Fruit fly (Drosophila melanogaster): ENCODE results near the gene Jhbp4.

The Jhbp4 gene

dm6 chr3R:16040925-16041324, 2.4 kb upstream of the Jhbp4 start (continued):
- no peak for TF ChIP-seq abd-A (tag; optimal IDR thresholded peaks at IDR 0.05)

- TF ChIP-seq Ets65A (GFP tag) (no peak), PHDP (tag; optimal IDR thresholded peaks at IDR 0.05) (no peak), Drgx (GFP tag; IDR thresholded peaks at IDR 0.05) (peak; percentile 41; the same call in 1 of the 2 replicates), pzg (GFP tag; optimal IDR thresholded peaks at IDR 0.05) (no peak), toy (GFP tag; IDR thresholded peaks at IDR 0.05) (no peak), CG4282 (GFP tag; optimal IDR thresholded peaks at IDR 0.05) (no peak), gsb (GFP tag; IDR thresholded peaks at IDR 0.05) (no peak), CG31441 (GFP tag; IDR thresholded peaks at IDR 0.05) (no peak), E2f2 (GFP tag; IDR thresholded peaks at IDR 0.05) (no peak), fd96Cb (tag; optimal IDR thresholded peaks at IDR 0.05) (no peak), HmgD (GFP tag; optimal IDR thresholded peaks at IDR 0.05) (no peak), Opbp (GFP tag; IDR thresholded peaks at IDR 0.05; ENCODE audit: partially characterized antibody) (no peak), zf30C (GFP tag; optimal IDR thresholded peaks at IDR 0.05) (no peak), CG1529 (GFP tag; optimal IDR thresholded peaks at IDR 0.05) (no peak), Bgb (GFP tag; IDR thresholded peaks at IDR 0.05; ENCODE audit: partially characterized antibody) (no peak), CG8478 (optimal IDR thresholded peaks at IDR 0.05) (no peak), CG10209 (GFP tag; optimal IDR thresholded peaks at IDR 0.05) (no peak), Hmx (GFP tag; optimal IDR thresholded peaks at IDR 0.05) (no peak), lbe (GFP tag; optimal IDR thresholded peaks at IDR 0.05) (no peak), Rx (GFP tag; IDR thresholded peaks at IDR 0.05) (no peak), NC2β (GFP tag; optimal IDR thresholded peaks at IDR 0.05) (no peak), gsb-n (tag; optimal IDR thresholded peaks at IDR 0.05) (no peak), Doc3 (GFP tag; IDR thresholded peaks at IDR 0.05; ENCODE audit: partially characterized antibody) (0 out of 3 replicates have a peak, but pooled peaks have one; percentile 34), Dll (GFP tag; IDR thresholded peaks at IDR 0.05; ENCODE audit: partially characterized antibody) (peak; percentile 51; the same call in 2 of the 4 replicates), mirr (GFP tag; optimal IDR thresholded peaks at IDR 0.05) (no peak), kni (GFP tag; optimal IDR thresholded peaks at IDR 0.05) (peak; percentile 38), CG13296 (GFP tag; optimal IDR thresholded peaks at IDR 0.05) (no peak), CG18476 (GFP tag; optimal IDR thresholded peaks at IDR 0.05) (no peak), Optix (GFP tag; IDR thresholded peaks at IDR 0.05) (0 out of 3 replicates have a peak, but pooled peaks have one; percentile 8), CG32532 (GFP tag; IDR thresholded peaks at IDR 0.05) (no peak), sr (GFP tag; IDR thresholded peaks at IDR 0.05) (no peak), CG16813 (GFP tag; IDR thresholded peaks at IDR 0.05; ENCODE audit: partially characterized antibody) (no peak), sna (GFP tag; IDR thresholded peaks at IDR 0.05; ENCODE audit: partially characterized antibody) (no peak), CTCF (GFP tag; optimal IDR thresholded peaks at IDR 0.05) (no peak), Atf-2 (GFP tag; optimal IDR thresholded peaks at IDR 0.05) (no peak), NC2α (GFP tag; optimal IDR thresholded peaks at IDR 0.05) (no peak), Bteb2 (GFP tag; optimal IDR thresholded peaks at IDR 0.05) (no peak), Fer1 (GFP tag; optimal IDR thresholded peaks at IDR 0.05) (no peak), Sox102F (GFP tag; optimal IDR thresholded peaks at IDR 0.05) (no peak), Dbx (GFP tag; IDR thresholded peaks at IDR 0.05) (no peak), CG2120 (GFP tag; optimal IDR thresholded peaks at IDR 0.05) (no peak), sens (GFP tag) (peak; percentile 72), MTF-1 (GFP tag; optimal IDR thresholded peaks at IDR 0.05; ENCODE audit: borderline replicate concordance) (no peak), Med (GFP tag) (peak; percentile 46), knrl (GFP tag; IDR thresholded peaks at IDR 0.05; ENCODE audit: partially characterized antibody) (peak; percentile 29; the same call in 1 of the 3 replicates), CG10543 (GFP tag; optimal IDR thresholded peaks at IDR 0.05) (peak; percentile 7), cg (GFP tag; optimal IDR thresholded peaks at IDR 0.05) (peak; percentile 30)
Observed at dm6 chr3R:16042137-16042899, 980 bp upstream of the Jhbp4 start.
